Fruit fly (Drosophila melanogaster) whole organism, adult: ENCODE results near the gene SuUR.
A peak's percentile ranks its signal among the peaks of the same experiment; 100 is the strongest.

Experiments
- CG12768 ChIP-seq: fragments of 200-800 bp; sonication (Bioruptor generic); optimal IDR thresholded peaks from 2 replicates; lab custom pipeline; 2017; ENCODE audit warnings: missing biosample characterization, missing genetic modification characterization, mild to moderate bottlenecking, moderate library complexity, missing genetic modification reagents
- CG14711 ChIP-seq: fragments of 200-800 bp; sonication (Bioruptor generic); optimal IDR thresholded peaks from 2 replicates; lab custom pipeline; 2018; ENCODE audit warnings: missing biosample characterization, mild to moderate bottlenecking, missing genetic modification characterization, moderate library complexity
- CG33017 ChIP-seq: fragments of 200-800 bp; sonication (Bioruptor generic); optimal IDR thresholded peaks from 2 replicates; lab custom pipeline; 2018; ENCODE audit warnings: missing biosample characterization, mild to moderate bottlenecking, missing genetic modification characterization, moderate library complexity
- Hr96 ChIP-seq: fragments of 200-800 bp; sonication (Bioruptor generic); optimal IDR thresholded peaks from 2 replicates; lab custom pipeline; 2016; ENCODE audit warnings: missing biosample characterization, missing genetic modification characterization
- cic ChIP-seq: fragments of 200-800 bp; sonication (Bioruptor generic); optimal IDR thresholded peaks from 2 replicates; lab custom pipeline; 2017; ENCODE audit warnings: missing biosample characterization, mild to moderate bottlenecking, missing genetic modification characterization, moderate library complexity

DNA sequence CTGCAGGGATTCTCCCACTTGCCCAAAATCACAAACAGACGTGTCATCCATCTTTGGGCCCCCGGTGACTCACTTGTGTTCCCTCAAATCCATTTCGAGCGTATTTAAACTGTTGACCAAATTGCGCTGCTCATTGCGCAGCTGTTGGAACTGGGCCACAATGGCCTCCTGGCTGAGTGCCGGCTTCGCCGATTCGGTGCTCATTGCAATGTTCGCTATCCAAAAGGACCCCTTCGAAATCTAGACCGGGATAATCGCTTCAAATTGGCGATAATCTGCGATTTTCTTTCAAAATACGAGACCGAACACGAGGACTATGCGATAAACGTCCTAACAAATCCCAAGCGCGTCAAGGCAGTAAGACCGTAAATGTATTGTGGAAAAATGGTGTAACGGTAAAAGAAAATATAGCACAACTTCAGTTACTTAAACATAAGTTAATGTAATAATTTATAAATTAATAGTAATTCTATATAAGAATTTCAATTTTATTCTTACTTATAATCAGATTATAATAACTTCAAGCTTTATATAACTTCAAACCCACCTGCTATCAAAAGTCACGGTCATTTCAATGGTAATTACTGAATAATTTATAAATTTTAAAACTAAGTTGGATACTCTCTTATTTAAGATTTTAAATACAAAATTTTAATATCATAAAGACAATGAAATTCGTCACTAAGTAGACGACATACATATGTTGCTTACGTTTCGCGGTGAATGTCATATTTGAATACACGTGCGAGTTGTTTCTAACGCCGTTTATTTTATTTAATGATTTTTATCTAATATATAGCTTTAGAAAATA lies 9.5 kb downstream of the SuUR start, which contains the start of the genes Pfdn2 and Noc1:
- TF ChIP-seq CG33017 (tag; lab: Kevin White, UChicago) (peak; percentile 39), cic (GFP tag; lab: Kevin White, UChicago) (no peak), CG12768 (no peak), CG14711 (peak; percentile 34), Hr96 (no peak)
